Worm (Caenorhabditis elegans) whole organism, L1 larva: ENCODE results near the gene math-33.

Experiments
- C04F5.9 ChIP-seq: sonication (generic microtip); optimal IDR thresholded peaks from 2 replicates; lab custom pipeline; 2016; ENCODE audit warnings: missing genetic modification characterization, missing compliant biosample characterization
- C16A3.4 ChIP-seq: fragments of 150-350 bp; optimal IDR thresholded peaks from 2 replicates; lab custom pipeline; 2014; ENCODE audit warnings: missing biosample characterization, missing genetic modification characterization
- Y116A8C.19 ChIP-seq: sonication (generic microtip); optimal IDR thresholded peaks from 2 replicates; lab custom pipeline; 2016; ENCODE audit warnings: missing compliant biosample characterization, missing genetic modification characterization, borderline replicate concordance
- aha-1 ChIP-seq: fragments of 150-350 bp; optimal IDR thresholded peaks from 2 replicates; lab custom pipeline; 2014; ENCODE audit warnings: missing biosample characterization, missing genetic modification characterization
- alr-1 ChIP-seq: fragments of 200-800 bp; sonication (Bioruptor generic); optimal IDR thresholded peaks from 2 replicates; lab custom pipeline; 2018; ENCODE audit warnings: borderline replicate concordance, mild to moderate bottlenecking, missing genetic modification characterization, missing compliant biosample characterization
- ama-1 ChIP-seq: fragments of 150-350 bp; optimal IDR thresholded peaks from 2 replicates; lab custom pipeline; 2014
- blmp-1 ChIP-seq: fragments of 150-350 bp; optimal IDR thresholded peaks from 2 replicates; lab custom pipeline; 2014; ENCODE audit warnings: missing biosample characterization, missing genetic modification characterization
- ceh-8 ChIP-seq: fragments of 200-800 bp; sonication (Bioruptor generic); optimal IDR thresholded peaks from 2 replicates; lab custom pipeline; 2018; ENCODE audit warnings: mild to moderate bottlenecking, missing genetic modification characterization, moderate library complexity, missing compliant biosample characterization
- ceh-82 ChIP-seq, 3 experiments: fragments of 150-350 bp in 1 of 3; sonication (generic microtip) in 2 of 3; optimal IDR thresholded peaks; 2 replicates each; lab custom pipeline; 2014 to 2017; ENCODE audit warnings: missing biosample characterization in 3 of 3, missing genetic modification characterization in 3 of 3
- ceh-88 ChIP-seq: fragments of 200-800 bp; sonication (Bioruptor generic); IDR thresholded peaks from 2 replicates; pipeline ENCODE4 v1.3.6; 2022; ENCODE audit warnings: missing genetic modification characterization, missing compliant biosample characterization
- ceh-90 ChIP-seq: sonication (generic microtip); optimal IDR thresholded peaks from 2 replicates; lab custom pipeline; 2016; ENCODE audit warnings: missing genetic modification characterization, missing compliant biosample characterization
- efl-1 ChIP-seq, 4 experiments: fragments of 150-350 bp; optimal IDR thresholded peaks in 3 of 4; peaks in 1 of 4; 1 replicate in 1 of 4; 2 replicates in 3 of 4; lab custom pipeline; 2014; ENCODE audit warnings: missing biosample characterization in 2 of 4, missing genetic modification characterization in 2 of 4, missing genetic modification reagents in 2 of 4
- efl-3 ChIP-seq: fragments of 200-800 bp; sonication (Bioruptor generic); optimal IDR thresholded peaks from 2 replicates; lab custom pipeline; 2018; ENCODE audit warnings: mild to moderate bottlenecking, missing genetic modification characterization, missing compliant biosample characterization
- egl-13 ChIP-seq: sonication (generic microtip); optimal IDR thresholded peaks from 2 replicates; lab custom pipeline; 2016; ENCODE audit warnings: missing genotype, missing genetic modification reagents, missing genetic modification characterization, missing compliant biosample characterization
- egl-27 ChIP-seq, 2 experiments: fragments of 150-350 bp in 1 of 2; sonication (generic microtip); optimal IDR thresholded peaks; 3 replicates each; lab custom pipeline; 2017 to 2018; ENCODE audit warnings: missing biosample characterization in 2 of 2, missing genetic modification characterization in 2 of 2, missing genetic modification reagents in 2 of 2
- elt-2 ChIP-seq: sonication (generic microtip); optimal IDR thresholded peaks from 2 replicates; lab custom pipeline; 2016; ENCODE audit warnings: missing genetic modification characterization, mild to moderate bottlenecking, inconsistent platforms, missing compliant biosample characterization, missing genetic modification reagents
- ets-5 ChIP-seq: fragments of 200-800 bp; sonication (Bioruptor generic); IDR thresholded peaks from 2 replicates; pipeline ENCODE4 v1.3.6; 2022; ENCODE audit warnings: missing genetic modification characterization, missing compliant biosample characterization
- fkh-10 ChIP-seq: sonication (generic microtip); optimal IDR thresholded peaks from 2 replicates; lab custom pipeline; 2017; ENCODE audit warnings: missing biosample characterization, missing genetic modification reagents, missing genetic modification characterization
- fkh-8 ChIP-seq: sonication (generic microtip); optimal IDR thresholded peaks from 2 replicates; lab custom pipeline; 2016; ENCODE audit warnings: mild to moderate bottlenecking, missing genetic modification characterization, missing compliant biosample characterization
- fos-1 ChIP-seq: fragments of 150-350 bp; optimal IDR thresholded peaks from 2 replicates; lab custom pipeline; 2014; ENCODE audit warnings: missing biosample characterization, missing genetic modification characterization
- hlh-17 ChIP-seq: fragments of 200-800 bp; sonication (Bioruptor generic); optimal IDR thresholded peaks from 2 replicates; lab custom pipeline; 2018; ENCODE audit warnings: missing genetic modification characterization, mild to moderate bottlenecking, missing compliant biosample characterization, moderate library complexity, borderline replicate concordance
- hpl-2 ChIP-seq: fragments of 150-350 bp; optimal IDR thresholded peaks from 2 replicates; lab custom pipeline; 2014; ENCODE audit warnings: missing biosample characterization, missing genetic modification reagents, missing genetic modification characterization
- isw-1 ChIP-seq: fragments of 200-800 bp; sonication (Bioruptor generic); IDR thresholded peaks from 2 replicates; pipeline ENCODE4 v1.3.6; 2022; ENCODE audit warnings: missing genetic modification characterization, missing compliant biosample characterization
- lin-13 ChIP-seq: fragments of 150-350 bp; optimal IDR thresholded peaks from 2 replicates; lab custom pipeline; 2014; ENCODE audit warnings: missing biosample characterization, missing genetic modification reagents, missing genetic modification characterization
- lin-35 ChIP-seq, 2 experiments: fragments of 150-350 bp; optimal IDR thresholded peaks; 2 replicates each; lab custom pipeline; 2014; ENCODE audit warnings: missing biosample characterization in 2 of 2, missing genetic modification characterization in 2 of 2, missing genetic modification reagents in 2 of 2
- lin-39 ChIP-seq: fragments of 150-350 bp; optimal IDR thresholded peaks from 2 replicates; lab custom pipeline; 2014; ENCODE audit warnings: missing biosample characterization, missing genetic modification reagents, missing genetic modification characterization
- lsy-2 ChIP-seq, 2 experiments: fragments of 150-350 bp; optimal IDR thresholded peaks; 2 replicates each; lab custom pipeline; 2014; ENCODE audit warnings: missing biosample characterization in 2 of 2, missing genetic modification characterization in 2 of 2
- mdl-1 ChIP-seq, 2 experiments: fragments of 150-350 bp; optimal IDR thresholded peaks; 2 replicates each; lab custom pipeline; 2014 to 2017; ENCODE audit warnings: missing biosample characterization in 2 of 2, missing genetic modification characterization in 2 of 2, inconsistent platforms in 1 of 2
- mep-1 ChIP-seq: fragments of 150-350 bp; optimal IDR thresholded peaks from 2 replicates; lab custom pipeline; 2014; ENCODE audit warnings: missing biosample characterization, missing genetic modification characterization
- nhr-11 ChIP-seq: fragments of 150-350 bp; optimal IDR thresholded peaks from 2 replicates; lab custom pipeline; 2014; ENCODE audit warnings: missing biosample characterization, missing genetic modification characterization
- nhr-19 ChIP-seq: fragments of 200-800 bp; sonication (Bioruptor generic); conservative IDR thresholded peaks from 2 replicates; pipeline ENCODE4 v1.3.6; 2022; ENCODE audit warnings: missing genetic modification characterization, missing compliant biosample characterization
- nhr-20 ChIP-seq: sonication (generic microtip); optimal IDR thresholded peaks from 2 replicates; lab custom pipeline; 2016; ENCODE audit warnings: mild to moderate bottlenecking, missing genetic modification characterization, missing compliant biosample characterization
- nhr-237 ChIP-seq: fragments of 150-350 bp; optimal IDR thresholded peaks from 2 replicates; lab custom pipeline; 2014; ENCODE audit warnings: missing biosample characterization, missing genetic modification characterization
- nhr-47 ChIP-seq: sonication (generic microtip); optimal IDR thresholded peaks from 2 replicates; lab custom pipeline; 2016; ENCODE audit warnings: mild to moderate bottlenecking, missing genetic modification characterization, moderate library complexity, missing compliant biosample characterization
- nhr-71 ChIP-seq: sonication (generic microtip); optimal IDR thresholded peaks from 2 replicates; lab custom pipeline; 2016; ENCODE audit warnings: mild to moderate bottlenecking, missing genetic modification characterization, moderate library complexity, missing compliant biosample characterization
- nhr-77 ChIP-seq: fragments of 150-350 bp; optimal IDR thresholded peaks from 2 replicates; lab custom pipeline; 2014; ENCODE audit warnings: missing biosample characterization, missing genetic modification characterization
- nhr-90 ChIP-seq: sonication (generic microtip); optimal IDR thresholded peaks from 2 replicates; lab custom pipeline; 2016; ENCODE audit warnings: mild to moderate bottlenecking, missing genetic modification characterization, missing compliant biosample characterization; ENCODE audit not compliant: poor library complexity
- pag-3 ChIP-seq: sonication (generic microtip); optimal IDR thresholded peaks from 2 replicates; lab custom pipeline; 2017; ENCODE audit warnings: missing genetic modification characterization, mild to moderate bottlenecking, missing compliant biosample characterization, antibody characterized with exemption, borderline replicate concordance; ENCODE audit not compliant: insufficient read depth
- pax-3 ChIP-seq: fragments of 200-800 bp; sonication (Bioruptor generic); optimal IDR thresholded peaks from 2 replicates; lab custom pipeline; 2018; ENCODE audit warnings: mild to moderate bottlenecking, missing genetic modification characterization, moderate library complexity, missing compliant biosample characterization
- skn-1 ChIP-seq: fragments of 150-350 bp; optimal IDR thresholded peaks from 2 replicates; lab custom pipeline; 2014; ENCODE audit warnings: missing biosample characterization, missing genetic modification characterization
- snu-23 ChIP-seq: sonication (generic microtip); optimal IDR thresholded peaks from 2 replicates; lab custom pipeline; 2016; ENCODE audit warnings: missing genetic modification characterization, missing compliant biosample characterization
- sox-4 ChIP-seq: sonication (generic microtip); optimal IDR thresholded peaks from 2 replicates; lab custom pipeline; 2016; ENCODE audit warnings: missing genetic modification characterization, missing compliant biosample characterization
- tlp-1 ChIP-seq: fragments of 150-350 bp; optimal IDR thresholded peaks from 2 replicates; lab custom pipeline; 2014; ENCODE audit warnings: missing biosample characterization, missing genetic modification characterization
- unc-30 ChIP-seq: sonication (generic microtip); optimal IDR thresholded peaks from 2 replicates; lab custom pipeline; 2017; ENCODE audit warnings: missing biosample characterization, missing genetic modification characterization
- unc-98 ChIP-seq: fragments of 200-800 bp; sonication (Bioruptor generic); IDR thresholded peaks from 2 replicates; pipeline ENCODE4 v1.3.6; 2022; ENCODE audit warnings: missing genetic modification characterization, missing compliant biosample characterization
- vab-15 ChIP-seq: sonication (generic microtip); optimal IDR thresholded peaks from 2 replicates; lab custom pipeline; 2017; ENCODE audit warnings: missing genotype, mild to moderate bottlenecking, missing genetic modification characterization, missing compliant biosample characterization
- zag-1 ChIP-seq: fragments of 150-350 bp; optimal IDR thresholded peaks from 2 replicates; lab custom pipeline; 2014; ENCODE audit warnings: missing biosample characterization, missing genetic modification characterization
- ztf-4 ChIP-seq: fragments of 150-350 bp; optimal IDR thresholded peaks from 2 replicates; lab custom pipeline; 2014; ENCODE audit warnings: missing biosample characterization, missing genetic modification characterization

The math-33 gene

DNA sequence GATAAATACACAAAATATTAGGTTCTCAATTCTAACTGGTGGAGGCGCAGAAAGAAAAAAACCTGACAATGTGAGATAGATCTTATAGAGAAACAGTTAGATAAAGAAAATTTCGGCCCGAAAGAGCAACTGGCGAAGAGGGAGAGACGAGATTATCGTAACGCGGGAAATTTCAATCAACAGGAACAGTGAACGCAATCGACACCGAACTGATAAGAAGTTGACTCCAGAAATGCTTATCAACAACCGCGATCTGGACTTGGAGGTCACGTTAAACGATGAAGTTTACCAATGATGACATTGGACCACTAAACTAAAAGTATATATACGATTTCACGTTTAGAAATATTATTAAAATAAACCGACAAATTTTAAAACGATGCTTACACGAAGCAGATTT lies 37.3 kb upstream of the math-33 start (continued):
- TF ChIP-seq ceh-8 (GFP tag; lab: Kevin White, UChicago) = no peak
- TF ChIP-seq nhr-47 (tag; lab: Kevin White, UChicago) = peak; percentile 27
- peak; percentile 49 for TF ChIP-seq nhr-71 (tag; lab: Kevin White, UChicago)
- TF ChIP-seq vab-15 (tag; lab: Kevin White, UChicago) = no peak
- no peak for TF ChIP-seq ceh-88 (GFP tag; lab: Robert Waterston, UW)
- no peak for TF ChIP-seq nhr-77 (tag; lab: Kevin White, UChicago)
- TF ChIP-seq C04F5.9 = no peak
- TF ChIP-seq pax-3 = no peak
- no peak for TF ChIP-seq hpl-2 (GFP tag; lab: Kevin White, UChicago)
- TF ChIP-seq lin-13 (GFP tag; lab: Kevin White, UChicago) = peak; percentile 37
- TF ChIP-seq sox-4 (tag; lab: Kevin White, UChicago) = no peak
- TF ChIP-seq efl-3 (GFP tag; lab: Kevin White, UChicago) = no peak
- TF ChIP-seq pag-3 (tag; lab: Kevin White, UChicago) = no peak
- no peak for TF ChIP-seq egl-27 (tag; optimal IDR thresholded peaks at IDR 0.05; lab: Kevin White, UChicago)
- peak; percentile 50 for TF ChIP-seq snu-23 (GFP tag; lab: Kevin White, UChicago)
- peak; percentile 27 for TF ChIP-seq nhr-90 (tag; lab: Kevin White, UChicago)
- no peak for TF ChIP-seq fkh-10 (GFP tag; lab: Kevin White, UChicago)
- TF ChIP-seq alr-1 (tag; lab: Kevin White, UChicago) = no peak

DNA sequence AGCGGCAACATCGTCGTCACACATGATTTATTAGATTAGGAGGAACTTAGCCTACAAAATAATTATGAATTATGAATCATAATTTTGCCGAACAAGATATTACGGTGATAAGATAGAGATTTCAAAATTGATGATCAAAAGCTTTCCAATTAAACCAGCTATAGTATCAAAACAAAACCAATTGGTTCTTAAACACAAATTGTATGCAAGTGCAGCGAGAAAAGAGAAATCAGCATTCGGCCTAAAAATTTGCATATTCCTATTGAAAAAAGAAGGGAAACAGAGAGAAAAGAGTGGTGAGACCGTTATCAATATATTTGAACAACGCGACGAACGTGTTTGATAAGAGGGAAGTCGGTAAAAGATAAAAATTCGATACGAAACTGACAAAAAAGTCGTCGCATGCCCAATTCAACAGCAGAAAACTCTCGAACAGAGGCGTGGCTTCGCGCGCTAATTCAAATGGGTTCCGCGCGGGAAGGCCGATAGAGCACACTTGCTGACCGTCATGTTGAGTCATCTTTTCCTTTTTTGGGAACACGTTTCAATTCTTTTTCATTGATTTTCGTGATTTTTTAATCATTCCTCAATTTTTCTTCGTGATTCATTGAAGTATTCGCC lies 35.5 kb upstream of the math-33 start, which contains the start of gene act-2:
act-2 (minus strand) TSS at position 51 of the 621 bp plus-strand sequence.
- TF ChIP-seq nhr-237 (tag; lab: Kevin White, UChicago) (peak; percentile 33), skn-1 (tag; lab: Kevin White, UChicago) (peak; percentile 63), lin-39 (no peak), fos-1 (peak; percentile 90), aha-1 (tag; lab: Kevin White, UChicago) (no peak), ets-5 (GFP tag; lab: Robert Waterston, UW) (no peak), nhr-90 (tag; lab: Kevin White, UChicago) (peak; percentile 62), nhr-11 (tag; lab: Kevin White, UChicago) (no peak), elt-2 (tag; lab: Kevin White, UChicago) (peak; percentile 75), Y116A8C.19 (tag; lab: Kevin White, UChicago) (no peak), nhr-19 (peak; percentile 61), ztf-4 (tag; lab: Kevin White, UChicago) (peak; percentile 31), hpl-2 (GFP tag; lab: Kevin White, UChicago) (no peak), efl-1 (optimal IDR thresholded peaks at IDR 0.05; lab: Kevin White, UChicago) (peak; percentile 84 to 87), efl-1 (GFP tag; optimal IDR thresholded peaks at IDR 0.05 in 1 of 2; lab: Kevin White, UChicago) (peak; percentile 85 to 98), ama-1 (lab: Kevin White, UChicago) (no peak), unc-30 (tag; lab: Kevin White, UChicago) (no peak), egl-13 (tag; lab: Kevin White, UChicago) (no peak), fkh-10 (GFP tag; lab: Kevin White, UChicago) (peak; percentile 47), tlp-1 (tag; lab: Kevin White, UChicago) (no peak), isw-1 (GFP tag; lab: Robert Waterston, UW) (peak; percentile 51), lin-13 (GFP tag; lab: Kevin White, UChicago) (peak; percentile 77), nhr-20 (tag; lab: Kevin White, UChicago) (peak; percentile 86), hlh-17 (GFP tag; lab: Kevin White, UChicago) (no peak), blmp-1 (peak; percentile 28), zag-1 (tag; lab: Kevin White, UChicago) (no peak), fkh-8 (tag; lab: Kevin White, UChicago) (peak; percentile 87), C16A3.4 (tag; lab: Kevin White, UChicago) (peak; percentile 66), mep-1 (tag; lab: Kevin White, UChicago) (peak; percentile 75), ceh-82 (tag; optimal IDR thresholded peaks at IDR 0.05; lab: Kevin White, UChicago) (peak; percentile 7 to 82 (median 24)), unc-98 (GFP tag; lab: Robert Waterston, UW) (no peak), nhr-77 (tag; lab: Kevin White, UChicago) (peak; percentile 47), ceh-90 (no peak), mdl-1 (tag; optimal IDR thresholded peaks at IDR 0.05; lab: Kevin White, UChicago) (peak in 1 of 2 experiments; percentile 64), pax-3 (peak; percentile 7), lin-35 (GFP tag; optimal IDR thresholded peaks at IDR 0.05; lab: Kevin White, UChicago) (peak; percentile 91 to 92), ceh-88 (GFP tag; lab: Robert Waterston, UW) (no peak; the same call in 1 of the 2 replicates), lsy-2 (tag; optimal IDR thresholded peaks at IDR 0.05; lab: Kevin White, UChicago) (peak; percentile 61 to 74), nhr-47 (tag; lab: Kevin White, UChicago) (peak; percentile 73)
